Worm (Caenorhabditis elegans): ENCODE results near the gene F15H10.10.

Gene F15H10.10

DNA sequence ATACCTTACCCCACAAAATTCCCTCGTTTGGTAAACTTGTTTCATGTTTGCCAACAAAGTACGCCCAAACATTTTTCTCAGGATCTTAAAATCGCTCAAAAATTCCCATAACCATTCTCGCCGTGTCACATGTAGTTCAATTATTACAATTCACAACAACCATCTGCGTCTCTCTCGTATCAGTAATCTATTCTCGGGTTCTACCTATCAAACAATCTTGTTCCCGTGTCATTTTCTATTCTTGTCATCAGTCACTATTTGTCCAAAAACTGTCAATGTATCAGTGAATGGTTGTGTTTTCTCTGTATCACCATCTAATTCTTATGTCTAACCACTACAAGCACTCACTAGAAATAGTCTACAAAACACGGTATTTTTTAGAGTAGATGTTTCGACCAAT is 45.6 kb downstream of the F15H10.10 start:
- TF ChIP-seq hlh-30 (tag; optimal IDR thresholded peaks at IDR 0.05; ENCODE audit: insufficient read depth): no peak
- TF ChIP-seq nhr-11 (tag; optimal IDR thresholded peaks at IDR 0.05): no peak
- TF ChIP-seq che-1 (tag; optimal IDR thresholded peaks at IDR 0.05): no peak
- no peak for TF ChIP-seq dve-1 (tag; optimal IDR thresholded peaks at IDR 0.05)
- TF ChIP-seq Y22D7AL.16 (tag; optimal IDR thresholded peaks at IDR 0.05): no peak
- TF ChIP-seq C38D4.7 (GFP tag; optimal IDR thresholded peaks at IDR 0.05): no peak
- no peak for TF ChIP-seq madf-2 (tag; optimal IDR thresholded peaks at IDR 0.05)
- no peak for TF ChIP-seq ceh-6 (GFP tag; optimal IDR thresholded peaks at IDR 0.05)
- no peak for TF ChIP-seq hlh-8 (tag; optimal IDR thresholded peaks at IDR 0.05)
- no peak for TF ChIP-seq mec-3 (tag; optimal IDR thresholded peaks at IDR 0.05; ENCODE audit: borderline replicate concordance)
- no peak for TF ChIP-seq ceh-45 (GFP tag; IDR thresholded peaks at IDR 0.05)
- no peak for TF ChIP-seq lim-6 (tag; optimal IDR thresholded peaks at IDR 0.05)

DNA sequence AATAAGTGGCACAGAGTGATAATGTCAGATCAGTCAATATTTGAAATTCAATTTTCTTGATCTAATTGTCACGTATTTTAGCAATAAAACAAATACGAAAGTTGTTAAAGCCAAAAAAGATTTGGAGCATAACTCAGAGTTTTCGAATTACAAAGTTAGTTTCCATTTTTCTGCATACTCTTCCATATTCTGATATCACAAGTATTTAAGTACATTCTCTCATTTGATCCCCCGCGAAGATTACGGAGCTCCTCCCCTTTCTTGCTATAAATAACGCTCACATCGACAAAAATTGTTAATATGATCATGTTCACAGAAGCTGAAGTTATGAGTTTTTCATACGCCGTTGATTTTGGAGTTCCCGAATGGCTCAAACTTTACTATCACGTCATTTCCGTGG is 48.6 kb downstream of the F15H10.10 start, which contains the start of gene sri-20:
TSS of gene sri-20 (plus strand) at position 301 of the 400 bp plus-strand sequence.
- TF ChIP-seq ceh-30 (tag; optimal IDR thresholded peaks at IDR 0.05): no peak
- TF ChIP-seq pat-9 (tag; optimal IDR thresholded peaks at IDR 0.05): no peak
- no peak for TF ChIP-seq ceh-31 (tag; optimal IDR thresholded peaks at IDR 0.05)
- TF ChIP-seq hlh-13 (GFP tag; optimal IDR thresholded peaks at IDR 0.05): no peak
- TF ChIP-seq ceh-6 (GFP tag; optimal IDR thresholded peaks at IDR 0.05): no peak
- TF ChIP-seq T23F11.4 (GFP tag; optimal IDR thresholded peaks at IDR 0.05): no peak
- no peak for TF ChIP-seq nhr-232 (tag; optimal IDR thresholded peaks at IDR 0.05)
- no peak for TF ChIP-seq zip-5 (tag; optimal IDR thresholded peaks at IDR 0.05)
- TF ChIP-seq sox-2 (GFP tag; IDR thresholded peaks at IDR 0.05): no peak
- TF ChIP-seq eyg-1 (tag; optimal IDR thresholded peaks at IDR 0.05): no peak
- TF ChIP-seq ama-1 (optimal IDR thresholded peaks at IDR 0.05): no peak
- no peak for TF ChIP-seq nhr-11 (tag; optimal IDR thresholded peaks at IDR 0.05)
- no peak for TF ChIP-seq hlh-30 (tag; optimal IDR thresholded peaks at IDR 0.05; ENCODE audit: insufficient read depth)
- TF ChIP-seq unc-55 (GFP tag; optimal IDR thresholded peaks at IDR 0.05): no peak
- no peak for TF ChIP-seq mec-3 (tag; optimal IDR thresholded peaks at IDR 0.05; ENCODE audit: borderline replicate concordance)
- no peak for TF ChIP-seq ets-4 (tag; optimal IDR thresholded peaks at IDR 0.05)
